Worm (Caenorhabditis elegans) whole organism, L3 larva: ENCODE data around the gene hipr-1.

Experiments used
- R02D3.7 ChIP-seq: fragments of 150-350 bp; optimal IDR thresholded peaks from 2 replicates; lab custom pipeline; 2014; ENCODE audit warnings: missing biosample characterization, missing genetic modification characterization
- ZK546.5 ChIP-seq: sonication (generic microtip); optimal IDR thresholded peaks from 2 replicates; lab custom pipeline; 2017; ENCODE audit warnings: missing biosample characterization, missing genetic modification characterization
- aly-2 ChIP-seq: fragments of 150-350 bp; optimal IDR thresholded peaks from 2 replicates; lab custom pipeline; 2014; ENCODE audit warnings: missing biosample characterization, missing genetic modification characterization
- ceh-16 ChIP-seq: sonication (generic microtip); optimal IDR thresholded peaks from 2 replicates; lab custom pipeline; 2017; ENCODE audit warnings: missing biosample characterization, missing genetic modification characterization
- daf-12 ChIP-seq: fragments of 150-350 bp; optimal IDR thresholded peaks from 2 replicates; lab custom pipeline; 2014; ENCODE audit warnings: missing biosample characterization, missing genetic modification reagents, missing genetic modification characterization
- elt-3 ChIP-seq, 3 experiments: fragments of 150-350 bp in 1 of 3; sonication (generic microtip) in 2 of 3; optimal IDR thresholded peaks; 2 replicates in 2 of 3; 4 replicates in 1 of 3; lab custom pipeline; 2014 to 2017; ENCODE audit warnings: missing biosample characterization in 3 of 3, missing genetic modification characterization in 3 of 3
- fos-1 ChIP-seq: fragments of 150-350 bp; optimal IDR thresholded peaks from 2 replicates; lab custom pipeline; 2014; ENCODE audit warnings: missing biosample characterization, missing genetic modification characterization
- jun-1 ChIP-seq: fragments of 150-350 bp; optimal IDR thresholded peaks from 2 replicates; lab custom pipeline; 2014; ENCODE audit warnings: missing biosample characterization, missing genetic modification reagents, missing genetic modification characterization
- lin-15B ChIP-seq: fragments of 150-350 bp; optimal IDR thresholded peaks from 2 replicates; lab custom pipeline; 2014; ENCODE audit warnings: missing biosample characterization, missing genetic modification characterization
- lin-39 ChIP-seq: fragments of 150-350 bp; optimal IDR thresholded peaks from 2 replicates; lab custom pipeline; 2018; ENCODE audit warnings: missing biosample characterization, missing genetic modification reagents, missing genetic modification characterization
- nhr-77 ChIP-seq: fragments of 150-350 bp; optimal IDR thresholded peaks from 2 replicates; lab custom pipeline; 2014; ENCODE audit warnings: missing biosample characterization, missing genetic modification characterization
- snpc-4 ChIP-seq: fragments of 150-350 bp; optimal IDR thresholded peaks from 2 replicates; lab custom pipeline; 2014; ENCODE audit warnings: missing biosample characterization, missing genetic modification characterization
- unc-39 ChIP-seq: sonication (generic microtip); optimal IDR thresholded peaks from 4 replicates; lab custom pipeline; 2017; ENCODE audit warnings: missing biosample characterization, missing genetic modification characterization
- ztf-11 ChIP-seq: fragments of 150-350 bp; optimal IDR thresholded peaks from 2 replicates; lab custom pipeline; 2014; ENCODE audit warnings: missing biosample characterization, missing genetic modification characterization

- TF ChIP-seq fos-1 (no peak), nhr-77 (tag; lab: Kevin White, UChicago) (no peak), R02D3.7 (no peak), lin-15B (tag; lab: Kevin White, UChicago) (no peak), elt-3 (tag; optimal IDR thresholded peaks at IDR 0.05; lab: Kevin White, UChicago) (no peak), ceh-16 (tag; lab: Kevin White, UChicago) (no peak), jun-1 (no peak), lin-39 (tag; lab: Kevin White, UChicago) (no peak), aly-2 (tag; lab: Kevin White, UChicago) (no peak), ZK546.5 (tag; lab: Kevin White, UChicago) (no peak), ztf-11 (tag; lab: Kevin White, UChicago) (no peak), unc-39 (tag; lab: Kevin White, UChicago) (no peak), snpc-4 (no peak), daf-12 (no peak)
Observed at ce11 chrIII:8712968-8713367, 7.0 kb upstream of the hipr-1 start.
